Fruit fly (Drosophila melanogaster): ENCODE data around the gene CG18557.

DNA sequence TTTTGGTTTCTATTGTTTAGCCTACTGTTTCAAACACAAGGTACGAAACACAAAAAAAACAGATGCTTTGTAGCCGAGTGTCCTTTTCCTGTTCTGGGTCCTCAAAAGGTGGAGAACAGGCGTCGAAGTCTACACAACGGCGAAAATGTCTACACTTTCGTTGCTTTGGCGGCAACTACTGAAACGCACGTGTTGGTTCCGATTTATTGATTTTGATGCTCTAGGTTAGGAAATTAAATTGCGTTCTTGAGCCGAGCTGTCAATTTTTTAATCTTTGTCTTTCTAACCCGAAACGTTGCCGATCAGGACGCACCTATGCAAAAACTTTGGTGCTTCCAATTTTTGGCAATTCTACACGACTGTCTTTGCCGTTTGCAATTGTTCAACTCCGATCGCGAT lies 28.2 kb upstream of the CG18557 start:
- TF ChIP-seq CG3919 (GFP tag; optimal IDR thresholded peaks at IDR 0.05) (no peak), CG6854 (GFP tag; optimal IDR thresholded peaks at IDR 0.05) (no peak), Hr38 (GFP tag; optimal IDR thresholded peaks at IDR 0.05) (no peak), CG6808 (GFP tag; optimal IDR thresholded peaks at IDR 0.05) (no peak), ss (GFP tag; optimal IDR thresholded peaks at IDR 0.05) (no peak), Lpt (GFP tag; optimal IDR thresholded peaks at IDR 0.05) (no peak)
